Worm (Caenorhabditis elegans) whole organism, L2 larva: Measurements from ENCODE around the gene ZC84.1.

Source experiments
- aly-2 ChIP-seq: fragments of 150-350 bp; optimal IDR thresholded peaks from 2 replicates; lab custom pipeline; 2014; ENCODE audit warnings: missing biosample characterization, missing genetic modification characterization
- egl-27 ChIP-seq: sonication (generic microtip); optimal IDR thresholded peaks from 3 replicates; lab custom pipeline; 2017; ENCODE audit warnings: missing biosample characterization, missing genetic modification reagents, missing genetic modification characterization
- elt-1 ChIP-seq: fragments of 150-350 bp; optimal IDR thresholded peaks from 2 replicates; lab custom pipeline; 2014; ENCODE audit warnings: missing biosample characterization, missing genetic modification characterization
- lin-39 ChIP-seq: fragments of 150-350 bp; optimal IDR thresholded peaks from 2 replicates; lab custom pipeline; 2014; ENCODE audit warnings: missing biosample characterization, missing genetic modification reagents, missing genetic modification characterization
- nhr-23 ChIP-seq: fragments of 150-350 bp; optimal IDR thresholded peaks from 2 replicates; lab custom pipeline; 2014; ENCODE audit warnings: missing biosample characterization, missing genetic modification reagents, missing genetic modification characterization
- nhr-237 ChIP-seq: fragments of 150-350 bp; optimal IDR thresholded peaks from 2 replicates; lab custom pipeline; 2014; ENCODE audit warnings: missing biosample characterization, missing genetic modification characterization
- nhr-25 ChIP-seq: fragments of 150-350 bp; sonication (generic microtip); optimal IDR thresholded peaks from 3 replicates; lab custom pipeline; 2014; ENCODE audit warnings: missing biosample characterization, missing genetic modification characterization
- nhr-6 ChIP-seq: fragments of 150-350 bp; optimal IDR thresholded peaks from 2 replicates; lab custom pipeline; 2014; ENCODE audit warnings: missing biosample characterization, missing genetic modification characterization
- snpc-4 ChIP-seq: fragments of 150-350 bp; optimal IDR thresholded peaks from 2 replicates; lab custom pipeline; 2014; ENCODE audit warnings: missing biosample characterization, missing genetic modification characterization
- zag-1 ChIP-seq: fragments of 150-350 bp; optimal IDR thresholded peaks from 2 replicates; lab custom pipeline; 2014; ENCODE audit warnings: missing biosample characterization, missing genetic modification characterization

DNA sequence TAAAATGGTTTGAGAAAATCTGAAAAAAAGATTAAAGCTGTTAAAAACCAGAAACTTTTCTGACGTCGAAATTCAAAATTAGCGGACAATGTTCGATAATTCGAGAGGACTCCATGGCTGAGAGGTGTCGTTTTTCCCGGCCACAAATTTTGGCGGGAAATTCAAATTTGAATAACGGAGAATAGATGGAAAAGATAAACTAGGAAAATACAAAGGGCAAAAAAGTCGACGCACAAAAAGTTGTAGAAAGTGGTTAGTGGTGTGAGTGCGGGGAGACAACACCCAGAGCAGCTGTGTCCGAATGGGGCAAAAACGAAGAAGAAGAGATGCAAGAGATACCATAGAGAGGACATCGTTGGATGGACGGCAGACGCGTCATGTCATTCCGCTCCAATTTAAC, 15.0 kb downstream of the ZC84.1 start, which contains the start of gene cls-3:
- TF ChIP-seq aly-2 (tag; lab: Kevin White, UChicago), result no peak
- TF ChIP-seq nhr-25 (tag; lab: Kevin White, UChicago), result no peak
- TF ChIP-seq nhr-6 (tag; lab: Kevin White, UChicago), result peak; percentile 26
- no peak for TF ChIP-seq lin-39 (tag; lab: Kevin White, UChicago)
- no peak for TF ChIP-seq elt-1 (tag; lab: Kevin White, UChicago)
- no peak for TF ChIP-seq egl-27
- TF ChIP-seq snpc-4 (tag; lab: Kevin White, UChicago), result no peak
- no peak for TF ChIP-seq nhr-237 (tag; lab: Kevin White, UChicago)
- TF ChIP-seq zag-1, result peak; percentile 7
- no peak for TF ChIP-seq nhr-23
